Worm (Caenorhabditis elegans) whole organism, L4/young adult: Measurements from ENCODE around the gene gpcp-2.

ENCODE experiments used
- W03F9.2 ChIP-seq: fragments of 150-350 bp; optimal IDR thresholded peaks from 2 replicates; lab custom pipeline; 2014; ENCODE audit warnings: missing biosample characterization, missing genetic modification characterization
- dao-5 ChIP-seq: sonication (generic microtip); optimal IDR thresholded peaks from 2 replicates; lab custom pipeline; 2016; ENCODE audit warnings: missing genotype, missing genetic modification characterization, moderate library complexity, missing compliant biosample characterization
- him-1 ChIP-seq: sonication (generic microtip); optimal IDR thresholded peaks from 2 replicates; lab custom pipeline; 2016; ENCODE audit warnings: missing genotype, missing genetic modification reagents, missing genetic modification characterization, missing compliant biosample characterization

- no peak for TF ChIP-seq W03F9.2 (tag; lab: Kevin White, UChicago)
- no peak for TF ChIP-seq dao-5
- no peak for TF ChIP-seq him-1 (tag; lab: Kevin White, UChicago)
Measured at ce11 chrII:8028730-8029129, 44.4 kb downstream of the gpcp-2 start.
